Worm (Caenorhabditis elegans): ENCODE results near the gene EGAP1.1.

The EGAP1.1 gene

ce11 chrIII:5898631-5899030, 38.4 kb downstream of the EGAP1.1 start:
- peak; percentile 27 for TF ChIP-seq ceh-18 (tag; optimal IDR thresholded peaks at IDR 0.05)
- TF ChIP-seq pqm-1 (tag; optimal IDR thresholded peaks at IDR 0.05): no peak
- TF ChIP-seq madf-2 (tag; optimal IDR thresholded peaks at IDR 0.05): no peak
- no peak for TF ChIP-seq pat-9 (tag; optimal IDR thresholded peaks at IDR 0.05)

- TF ChIP-seq fkh-10 (GFP tag; optimal IDR thresholded peaks at IDR 0.05): no peak
- no peak for TF ChIP-seq dve-1 (tag; optimal IDR thresholded peaks at IDR 0.05)
- TF ChIP-seq hlh-30 (tag; optimal IDR thresholded peaks at IDR 0.05; ENCODE audit: insufficient read depth): no peak
- no peak for TF ChIP-seq syd-9 (tag; optimal IDR thresholded peaks at IDR 0.05)
- no peak for TF ChIP-seq mec-3 (tag; optimal IDR thresholded peaks at IDR 0.05; ENCODE audit: borderline replicate concordance)
- TF ChIP-seq hlh-13 (GFP tag; optimal IDR thresholded peaks at IDR 0.05): no peak
- no peak for TF ChIP-seq npax-4 (tag; optimal IDR thresholded peaks at IDR 0.05)
- TF ChIP-seq unc-86 (tag; optimal IDR thresholded peaks at IDR 0.05): no peak
- no peak for TF ChIP-seq che-1 (tag; optimal IDR thresholded peaks at IDR 0.05)
- no peak for TF ChIP-seq elt-4 (tag; optimal IDR thresholded peaks at IDR 0.05)
Observed at ce11 chrIII:5897468-5897867, 39.6 kb downstream of the EGAP1.1 start.

ce11 chrIII:5895913-5896312, 41.1 kb downstream of the EGAP1.1 start, which contains the start of gene pxl-1:
Gene pxl-1 (minus strand): TSS chrIII:5896013.
- TF ChIP-seq hlh-30 (tag; optimal IDR thresholded peaks at IDR 0.05; ENCODE audit: insufficient read depth) (no peak), sdc-2 (tag; optimal IDR thresholded peaks at IDR 0.05) (no peak), npax-4 (tag; optimal IDR thresholded peaks at IDR 0.05) (no peak), hlh-13 (GFP tag; optimal IDR thresholded peaks at IDR 0.05) (no peak), ets-4 (tag; optimal IDR thresholded peaks at IDR 0.05) (no peak), odd-2 (tag; optimal IDR thresholded peaks at IDR 0.05) (no peak), rnt-1 (tag; optimal IDR thresholded peaks at IDR 0.05) (no peak), K02D7.2 (tag; optimal IDR thresholded peaks at IDR 0.05) (no peak), ceh-48 (tag; optimal IDR thresholded peaks at IDR 0.05) (no peak), tbx-7 (tag; optimal IDR thresholded peaks at IDR 0.05) (no peak)

ce11 chrIII:5892909-5893308, 44.1 kb downstream of the EGAP1.1 start:
- TF ChIP-seq eyg-1 (tag; optimal IDR thresholded peaks at IDR 0.05) (no peak), ceh-6 (GFP tag; optimal IDR thresholded peaks at IDR 0.05) (no peak), ceh-22 (tag; optimal IDR thresholded peaks at IDR 0.05) (no peak), ceh-18 (tag; optimal IDR thresholded peaks at IDR 0.05) (peak; percentile 15)

ce11 chrIII:5888675-5889074, 48.3 kb downstream of the EGAP1.1 start, which contains the start of gene C28H8.8:
Gene C28H8.8 (minus strand): TSS chrIII:5888775.
- no peak for TF ChIP-seq tbx-2 (tag; optimal IDR thresholded peaks at IDR 0.05)

- TF ChIP-seq fkh-6 (tag; optimal IDR thresholded peaks at IDR 0.05) (no peak), sox-4 (tag; optimal IDR thresholded peaks at IDR 0.05) (no peak), pax-1 (tag; optimal IDR thresholded peaks at IDR 0.05) (no peak), tbx-2 (tag; optimal IDR thresholded peaks at IDR 0.05) (no peak), tbx-7 (tag; optimal IDR thresholded peaks at IDR 0.05) (no peak), nhr-232 (tag; optimal IDR thresholded peaks at IDR 0.05) (no peak), fkh-10 (GFP tag; optimal IDR thresholded peaks at IDR 0.05) (no peak), eyg-1 (tag; optimal IDR thresholded peaks at IDR 0.05) (no peak), unc-3 (GFP tag; conservative IDR thresholded peaks at IDR 0.05) (no peak), unc-3 (tag; optimal IDR thresholded peaks at IDR 0.05) (no peak), zip-5 (tag; optimal IDR thresholded peaks at IDR 0.05) (no peak), ceh-18 (tag; optimal IDR thresholded peaks at IDR 0.05) (no peak), ceh-22 (tag; optimal IDR thresholded peaks at IDR 0.05) (no peak)
Observed at ce11 chrIII:5886893-5887292, 50.1 kb downstream of the EGAP1.1 start, which contains the start of gene C28H8.7. Gene C28H8.7 (minus strand): TSS chrIII:5886993.

Data from whole organism, late embryonic.